Fruit fly (Drosophila melanogaster): Measurements from ENCODE around the gene CTCF.

Gene CTCF

dm6 chr3L:7328567-7329253 lies 27.8 kb downstream of the CTCF start, which contains the start of the genes mrva, CG42307 and mus312 (continued):
- peak; percentile 91 for TF ChIP-seq CG10147 (GFP tag; optimal IDR thresholded peaks at IDR 0.05)
- TF ChIP-seq stc (GFP tag; IDR thresholded peaks at IDR 0.05): peak; percentile 78
- no peak for TF ChIP-seq Hmr (GFP tag; optimal IDR thresholded peaks at IDR 0.05)
- peak; percentile 91 for TF ChIP-seq Fer3 (tag; optimal IDR thresholded peaks at IDR 0.05)
- TF ChIP-seq CG31365 (tag; optimal IDR thresholded peaks at IDR 0.05): no peak
- peak; percentile 75 for TF ChIP-seq caup (GFP tag; optimal IDR thresholded peaks at IDR 0.05; ENCODE audit: severe bottlenecking)
- peak; percentile 76 for TF ChIP-seq Fer2 (tag; optimal IDR thresholded peaks at IDR 0.05)
- TF ChIP-seq hbn (GFP tag; IDR thresholded peaks at IDR 0.05; ENCODE audit: partially characterized antibody): no peak; the same call in 1 of the 2 replicates
- peak; percentile 3; the same call in 1 of the 2 replicates for TF ChIP-seq Rx (GFP tag; IDR thresholded peaks at IDR 0.05)
- peak; percentile 85 for TF ChIP-seq CG6813 (GFP tag; optimal IDR thresholded peaks at IDR 0.05)
- TF ChIP-seq CG12236 (GFP tag; optimal IDR thresholded peaks at IDR 0.05): no peak
- TF ChIP-seq CG10431 (GFP tag; optimal IDR thresholded peaks at IDR 0.05): peak; percentile 75
- TF ChIP-seq Xbp1 (GFP tag; optimal IDR thresholded peaks at IDR 0.05): peak; percentile 86
- TF ChIP-seq Lhr (GFP tag; optimal IDR thresholded peaks at IDR 0.05): peak; percentile 62
- no peak for TF ChIP-seq CG7786 (GFP tag; optimal IDR thresholded peaks at IDR 0.05)
- peak; percentile 76 for TF ChIP-seq pzg (GFP tag; optimal IDR thresholded peaks at IDR 0.05)
- TF ChIP-seq Ravus (GFP tag; IDR thresholded peaks at IDR 0.05): peak; percentile 38; the same call in 1 of the 2 replicates
- TF ChIP-seq en (GFP tag; optimal IDR thresholded peaks at IDR 0.05): no peak
- no peak for TF ChIP-seq vnd (GFP tag; IDR thresholded peaks at IDR 0.05; ENCODE audit: partially characterized antibody)
- no peak for TF ChIP-seq NC2β (GFP tag; optimal IDR thresholded peaks at IDR 0.05)
- no peak for TF ChIP-seq pita (GFP tag; optimal IDR thresholded peaks at IDR 0.05)
- no peak for TF ChIP-seq CG6654 (GFP tag; optimal IDR thresholded peaks at IDR 0.05)
- peak; percentile 52; the same call in 1 of the 2 replicates for TF ChIP-seq CG11696 (GFP tag; IDR thresholded peaks at IDR 0.05)
- peak; percentile 81 for TF ChIP-seq nerfin-1 (tag; optimal IDR thresholded peaks at IDR 0.05)
- no peak for TF ChIP-seq mld (GFP tag; IDR thresholded peaks at IDR 0.05; ENCODE audit: partially characterized antibody)
- TF ChIP-seq Hr51 (GFP tag; optimal IDR thresholded peaks at IDR 0.05): peak in 1 of 2 experiments; percentile 54
- no peak for TF ChIP-seq NC2α (GFP tag; optimal IDR thresholded peaks at IDR 0.05)
- 0 out of 2 replicates have a peak, but pooled peaks have one; percentile 13 for TF ChIP-seq sim (GFP tag; IDR thresholded peaks at IDR 0.05)
- TF ChIP-seq Lpt (GFP tag; optimal IDR thresholded peaks at IDR 0.05): no peak
- no peak for TF ChIP-seq CG34224 (GFP tag; IDR thresholded peaks at IDR 0.05; ENCODE audit: partially characterized antibody)
- peak; percentile 83 for TF ChIP-seq Dbx (GFP tag; IDR thresholded peaks at IDR 0.05)
- peak in 1 of 3 experiments; percentile 36 for TF ChIP-seq Stat92E (GFP tag; optimal IDR thresholded peaks at IDR 0.05)
- peak; percentile 82 for TF ChIP-seq CG32772 (GFP tag; IDR thresholded peaks at IDR 0.05)
- no peak for TF ChIP-seq btn (GFP tag; optimal IDR thresholded peaks at IDR 0.05)
- TF ChIP-seq PHDP (tag; optimal IDR thresholded peaks at IDR 0.05): peak; percentile 94
- peak; percentile 83 for TF ChIP-seq CG9437 (GFP tag; optimal IDR thresholded peaks at IDR 0.05)
- TF ChIP-seq CG17328 (GFP tag; IDR thresholded peaks at IDR 0.05): peak; percentile 79
- TF ChIP-seq CG7372 (GFP tag; IDR thresholded peaks at IDR 0.05): peak; percentile 72
- TF ChIP-seq Hey (tag; optimal IDR thresholded peaks at IDR 0.05): no peak
- TF ChIP-seq fd102C (GFP tag; optimal IDR thresholded peaks at IDR 0.05): no peak
- TF ChIP-seq CG14667 (GFP tag; IDR thresholded peaks at IDR 0.05): peak; percentile 85
- peak; percentile 88 for TF ChIP-seq CG8388 (GFP tag; optimal IDR thresholded peaks at IDR 0.05)
- no peak for TF ChIP-seq zen2 (GFP tag; IDR thresholded peaks at IDR 0.05; ENCODE audit: partially characterized antibody)
- 0 out of 3 replicates have a peak, but pooled peaks have one; percentile 14 for TF ChIP-seq gce (GFP tag; IDR thresholded peaks at IDR 0.05)
- TF ChIP-seq CG8924 (tag; optimal IDR thresholded peaks at IDR 0.05): peak; percentile 96
- peak; percentile 33 for TF ChIP-seq pros (GFP tag; optimal IDR thresholded peaks at IDR 0.05)
- peak; percentile 82 for TF ChIP-seq Ada2b (GFP tag; IDR thresholded peaks at IDR 0.05)
- peak; percentile 87 for TF ChIP-seq salm (tag; optimal IDR thresholded peaks at IDR 0.05)
